Worm (Caenorhabditis elegans): ENCODE data around the gene flp-27.

The flp-27 gene

ce11 chrII:5665991-5666390 is 14.8 kb upstream of the flp-27 start, which contains the start of gene C25H3.16:
C25H3.16 (plus strand) TSS chrII:5666291.
- no peak for TF ChIP-seq flt-1 (GFP tag; IDR thresholded peaks at IDR 0.05)
- no peak for TF ChIP-seq ztf-29 (GFP tag; IDR thresholded peaks at IDR 0.05)
- no peak for TF ChIP-seq T22C8.4 (GFP tag; IDR thresholded peaks at IDR 0.05)
- TF ChIP-seq med-1 (GFP tag; optimal IDR thresholded peaks at IDR 0.05; ENCODE audit: insufficient read depth), result no peak
- TF ChIP-seq ref-1 (GFP tag; conservative IDR thresholded peaks at IDR 0.05), result no peak
- TF ChIP-seq klf-2 (GFP tag; conservative IDR thresholded peaks at IDR 0.05), result no peak
- no peak for TF ChIP-seq tab-1 (GFP tag; IDR thresholded peaks at IDR 0.05)
- TF ChIP-seq ztf-23 (GFP tag; IDR thresholded peaks at IDR 0.05), result no peak
- TF ChIP-seq cog-1 (tag; optimal IDR thresholded peaks at IDR 0.05), result no peak

- TF ChIP-seq tab-1 (GFP tag; IDR thresholded peaks at IDR 0.05), result no peak
- TF ChIP-seq cog-1 (tag; optimal IDR thresholded peaks at IDR 0.05), result no peak
- TF ChIP-seq flt-1 (GFP tag; IDR thresholded peaks at IDR 0.05), result peak; percentile 74; the same call in 1 of the 2 replicates
Measured at ce11 chrII:5667540-5667939, 13.3 kb upstream of the flp-27 start.

- TF ChIP-seq flt-1 (GFP tag; IDR thresholded peaks at IDR 0.05) (no peak), med-1 (GFP tag; optimal IDR thresholded peaks at IDR 0.05; ENCODE audit: insufficient read depth) (no peak), klf-2 (GFP tag; conservative IDR thresholded peaks at IDR 0.05) (no peak), ztf-23 (GFP tag; IDR thresholded peaks at IDR 0.05) (no peak), T22C8.4 (GFP tag; IDR thresholded peaks at IDR 0.05) (no peak), tab-1 (GFP tag; IDR thresholded peaks at IDR 0.05) (no peak)
Measured at ce11 chrII:5668830-5669229, 12.0 kb upstream of the flp-27 start, which contains the start of gene C25H3.7. C25H3.7 (minus strand) TSS chrII:5668930.

ce11 chrII:5669580-5669979 is 11.2 kb upstream of the flp-27 start, which contains the start of gene C25H3.17:
C25H3.17 (minus strand) TSS chrII:5669680.
- TF ChIP-seq klf-2 (GFP tag; conservative IDR thresholded peaks at IDR 0.05), result no peak
- TF ChIP-seq T22C8.4 (GFP tag; IDR thresholded peaks at IDR 0.05), result no peak
- TF ChIP-seq tab-1 (GFP tag; IDR thresholded peaks at IDR 0.05), result no peak
- no peak for TF ChIP-seq cog-1 (tag; optimal IDR thresholded peaks at IDR 0.05)
- TF ChIP-seq ref-1 (GFP tag; conservative IDR thresholded peaks at IDR 0.05), result no peak
- no peak for TF ChIP-seq ztf-29 (GFP tag; IDR thresholded peaks at IDR 0.05)
- no peak for TF ChIP-seq flt-1 (GFP tag; IDR thresholded peaks at IDR 0.05)
- no peak for TF ChIP-seq med-1 (GFP tag; optimal IDR thresholded peaks at IDR 0.05; ENCODE audit: insufficient read depth)
- TF ChIP-seq ztf-23 (GFP tag; IDR thresholded peaks at IDR 0.05), result no peak

- TF ChIP-seq klf-2 (GFP tag; conservative IDR thresholded peaks at IDR 0.05) (peak; percentile 46; the same call in 1 of the 2 replicates), ref-1 (GFP tag; conservative IDR thresholded peaks at IDR 0.05) (no peak)
Measured at ce11 chrII:5688959-5689358, 8.2 kb downstream of the flp-27 start, which contains the start of gene C25H3.11. C25H3.11 (minus strand) TSS chrII:5689040.

ce11 chrII:5691216-5691771 is 10.5 kb downstream of the flp-27 start, which contains the start of the genes ndub-5 and eif-2D:
ndub-5 (minus strand) TSS chrII:5691353.
eif-2D (plus strand) TSS chrII:5691721.
- no peak for TF ChIP-seq ztf-23 (GFP tag; IDR thresholded peaks at IDR 0.05)
- TF ChIP-seq tab-1 (GFP tag; IDR thresholded peaks at IDR 0.05), result no peak
- TF ChIP-seq med-1 (GFP tag; optimal IDR thresholded peaks at IDR 0.05; ENCODE audit: insufficient read depth), result no peak
- no peak for TF ChIP-seq ztf-29 (GFP tag; IDR thresholded peaks at IDR 0.05)
- TF ChIP-seq cog-1 (tag; optimal IDR thresholded peaks at IDR 0.05), result no peak
- TF ChIP-seq klf-2 (GFP tag; conservative IDR thresholded peaks at IDR 0.05), result no peak
- no peak for TF ChIP-seq ref-1 (GFP tag; conservative IDR thresholded peaks at IDR 0.05)
- no peak for TF ChIP-seq T22C8.4 (GFP tag; IDR thresholded peaks at IDR 0.05)
- TF ChIP-seq flt-1 (GFP tag; IDR thresholded peaks at IDR 0.05), result no peak

ce11 chrII:5693893-5694292 is 13.1 kb downstream of the flp-27 start, which contains the start of gene C25H3.3:
C25H3.3 (plus strand) TSS chrII:5694193.
- TF ChIP-seq tab-1 (GFP tag; IDR thresholded peaks at IDR 0.05) (no peak), T22C8.4 (GFP tag; IDR thresholded peaks at IDR 0.05) (no peak), klf-2 (GFP tag; conservative IDR thresholded peaks at IDR 0.05) (no peak), flt-1 (GFP tag; IDR thresholded peaks at IDR 0.05) (no peak)

- TF ChIP-seq cog-1 (tag; optimal IDR thresholded peaks at IDR 0.05), result no peak
- TF ChIP-seq ztf-29 (GFP tag; IDR thresholded peaks at IDR 0.05), result no peak
- no peak for TF ChIP-seq flt-1 (GFP tag; IDR thresholded peaks at IDR 0.05)
- TF ChIP-seq med-1 (GFP tag; optimal IDR thresholded peaks at IDR 0.05; ENCODE audit: insufficient read depth), result no peak
- no peak for TF ChIP-seq ztf-23 (GFP tag; IDR thresholded peaks at IDR 0.05)
- TF ChIP-seq tab-1 (GFP tag; IDR thresholded peaks at IDR 0.05), result no peak
- no peak for TF ChIP-seq ref-1 (GFP tag; conservative IDR thresholded peaks at IDR 0.05)
Measured at ce11 chrII:5694798-5695197, 14.0 kb downstream of the flp-27 start, which contains the start of gene C25H3.14. C25H3.14 (plus strand) TSS chrII:5695098.

- no peak for TF ChIP-seq ztf-29 (GFP tag; IDR thresholded peaks at IDR 0.05)
- TF ChIP-seq cog-1 (tag; optimal IDR thresholded peaks at IDR 0.05), result no peak
- TF ChIP-seq med-1 (GFP tag; optimal IDR thresholded peaks at IDR 0.05; ENCODE audit: insufficient read depth), result no peak
- TF ChIP-seq ref-1 (GFP tag; conservative IDR thresholded peaks at IDR 0.05), result no peak
- no peak for TF ChIP-seq flt-1 (GFP tag; IDR thresholded peaks at IDR 0.05)
- TF ChIP-seq T22C8.4 (GFP tag; IDR thresholded peaks at IDR 0.05), result no peak
- TF ChIP-seq klf-2 (GFP tag; conservative IDR thresholded peaks at IDR 0.05), result no peak
- no peak for TF ChIP-seq tab-1 (GFP tag; IDR thresholded peaks at IDR 0.05)
- no peak for TF ChIP-seq ztf-23 (GFP tag; IDR thresholded peaks at IDR 0.05)
Measured at ce11 chrII:5696218-5696617, 15.4 kb downstream of the flp-27 start.

- TF ChIP-seq tab-1 (GFP tag; IDR thresholded peaks at IDR 0.05) (no peak), cog-1 (tag; optimal IDR thresholded peaks at IDR 0.05) (no peak), T22C8.4 (GFP tag; IDR thresholded peaks at IDR 0.05) (no peak), klf-2 (GFP tag; conservative IDR thresholded peaks at IDR 0.05) (no peak), ztf-23 (GFP tag; IDR thresholded peaks at IDR 0.05) (no peak), med-1 (GFP tag; optimal IDR thresholded peaks at IDR 0.05; ENCODE audit: insufficient read depth) (no peak), ztf-29 (GFP tag; IDR thresholded peaks at IDR 0.05) (no peak), flt-1 (GFP tag; IDR thresholded peaks at IDR 0.05) (no peak), ref-1 (GFP tag; conservative IDR thresholded peaks at IDR 0.05) (no peak)
Measured at ce11 chrII:5697338-5697737, 16.5 kb downstream of the flp-27 start.

Measured in whole organism, midembryonic.